Worm (Caenorhabditis elegans): ENCODE results near the gene srsx-35.
A peak's percentile ranks its signal among the peaks of the same experiment; 100 is the strongest.

Gene srsx-35

DNA sequence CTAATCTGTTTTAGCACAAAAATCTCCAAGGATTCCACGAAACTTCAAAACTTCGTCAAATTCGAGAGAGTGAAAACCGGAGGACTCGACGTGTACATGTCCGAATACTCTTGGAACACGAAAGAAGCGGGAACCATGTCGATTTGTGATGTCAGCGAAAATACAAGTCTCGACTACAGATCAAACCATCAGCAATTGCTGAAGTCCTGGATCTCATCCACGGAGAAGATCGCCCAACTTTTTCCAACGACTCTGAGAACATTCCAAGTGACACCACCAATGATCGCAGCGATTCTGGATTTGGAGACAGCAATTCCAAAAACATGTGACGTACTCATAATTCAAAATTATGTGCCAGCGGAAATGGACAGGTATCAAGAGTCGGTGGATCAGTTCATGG is 41.2 kb downstream of the srsx-35 start:
- no peak for TF ChIP-seq ztf-3 (GFP tag; optimal IDR thresholded peaks at IDR 0.05)
- TF ChIP-seq lin-40 (tag; optimal IDR thresholded peaks at IDR 0.05) = no peak
- TF ChIP-seq egl-44 (GFP tag; IDR thresholded peaks at IDR 0.05) = no peak
- no peak for TF ChIP-seq nhr-90 (tag; optimal IDR thresholded peaks at IDR 0.05)
- no peak for TF ChIP-seq madf-6 (GFP tag; IDR thresholded peaks at IDR 0.05)
- TF ChIP-seq sdz-38 (tag; optimal IDR thresholded peaks at IDR 0.05) = no peak
- TF ChIP-seq F33H1.4 (GFP tag; IDR thresholded peaks at IDR 0.05) = no peak

DNA sequence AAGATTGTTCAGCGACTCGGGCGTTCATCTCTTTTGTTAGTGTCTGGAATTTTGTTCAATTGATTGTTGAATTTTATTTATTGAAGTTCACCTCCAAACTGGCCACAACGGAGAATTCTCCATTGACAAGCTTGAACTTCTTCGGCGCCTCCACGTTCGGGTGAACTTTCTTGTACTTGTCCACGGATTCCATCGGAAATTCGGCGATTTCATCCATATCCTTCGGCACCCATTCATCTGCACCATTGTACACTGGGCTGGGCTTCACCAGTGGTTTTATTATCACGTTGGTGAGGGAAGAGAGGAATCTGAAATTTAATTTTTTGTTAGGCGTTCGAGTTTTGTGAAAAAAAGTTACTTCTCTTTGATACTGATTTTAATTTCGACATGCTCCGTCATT is 46.2 kb downstream of the srsx-35 start:
- TF ChIP-seq ceh-79 (tag; optimal IDR thresholded peaks at IDR 0.05) (no peak), sea-2 (GFP tag; IDR thresholded peaks at IDR 0.05) (no peak), snpc-4 (GFP tag; optimal IDR thresholded peaks at IDR 0.05) (no peak), snpc-4 (tag; optimal IDR thresholded peaks at IDR 0.05) (no peak), Y67H2A.10 (GFP tag; conservative IDR thresholded peaks at IDR 0.05) (no peak)

DNA sequence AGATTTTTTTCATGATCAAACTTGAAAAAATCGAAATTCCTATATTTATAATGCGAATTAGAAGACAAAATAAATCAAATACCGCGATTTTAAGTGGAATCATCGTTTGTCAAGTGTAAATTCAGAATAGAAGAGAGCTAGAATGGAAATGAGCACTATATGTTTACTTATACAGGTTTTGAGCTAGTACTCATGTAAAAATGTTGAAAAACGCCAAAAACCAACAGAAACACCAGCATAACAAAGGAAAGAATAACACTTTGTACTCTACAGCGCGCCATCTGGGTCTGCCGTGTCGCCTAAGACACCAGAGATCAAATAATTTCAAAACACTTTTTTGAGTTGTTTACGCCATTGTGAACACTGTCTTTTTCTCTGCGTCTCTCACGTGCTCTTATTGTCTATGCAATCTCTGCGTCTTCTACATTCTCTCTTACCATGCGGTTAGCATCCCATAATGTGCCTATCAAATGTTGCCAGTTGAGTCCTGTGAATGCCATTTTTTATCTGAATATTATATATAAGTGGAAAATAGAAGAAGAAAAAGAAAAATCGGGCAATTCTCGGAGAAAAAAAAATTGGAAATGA is 47.6 kb downstream of the srsx-35 start, which contains the start of gene ipla-3:
Gene ipla-3 (minus strand): TSS at position 510 of the 588 bp plus-strand sequence.
- TF ChIP-seq ceh-27 (GFP tag; optimal IDR thresholded peaks at IDR 0.05) (peak; percentile 77), dpff-1 (tag; optimal IDR thresholded peaks at IDR 0.05) (no peak), nhr-90 (tag; optimal IDR thresholded peaks at IDR 0.05) (peak; percentile 12), cebp-1 (GFP tag; IDR thresholded peaks at IDR 0.05) (peak; percentile 79), cebp-1 (tag; optimal IDR thresholded peaks at IDR 0.05) (peak; percentile 90), unc-62 (GFP tag; optimal IDR thresholded peaks at IDR 0.05) (peak; percentile 1), ekl-4 (GFP tag; IDR thresholded peaks at IDR 0.05) (0 out of 2 replicates have a peak, but pooled peaks have one; percentile 32), ccch-3 (GFP tag; optimal IDR thresholded peaks at IDR 0.05) (no peak), egl-44 (GFP tag; IDR thresholded peaks at IDR 0.05) (peak; percentile 64; the same call in 1 of the 2 replicates), attf-5 (GFP tag; optimal IDR thresholded peaks at IDR 0.05) (peak; percentile 75), him-1 (tag; optimal IDR thresholded peaks at IDR 0.05) (no peak), nhr-80 (tag; optimal IDR thresholded peaks at IDR 0.05) (peak; percentile 92), gei-17 (GFP tag; optimal IDR thresholded peaks at IDR 0.05) (no peak), mcd-1 (GFP tag; IDR thresholded peaks at IDR 0.05) (peak; percentile 49; the same call in 1 of the 2 replicates), pha-4 (tag; optimal IDR thresholded peaks at IDR 0.05) (peak; percentile 57), B0336.3 (GFP tag; IDR thresholded peaks at IDR 0.05) (peak; percentile 53; the same call in 1 of the 2 replicates), madf-10 (tag; optimal IDR thresholded peaks at IDR 0.05) (peak; percentile 70), tbp1 (GFP tag; optimal IDR thresholded peaks at IDR 0.05) (peak; percentile 50), Y53G8AR.9 (GFP tag; conservative IDR thresholded peaks at IDR 0.05) (peak; percentile 52; the same call in 1 of the 2 replicates), lir-1 (GFP tag; conservative IDR thresholded peaks at IDR 0.05) (0 out of 2 replicates have a peak, but pooled peaks have one; percentile 19), F57A8.1 (GFP tag; optimal IDR thresholded peaks at IDR 0.05) (no peak), F22D6.2 (tag; optimal IDR thresholded peaks at IDR 0.05) (peak; percentile 1), efl-1 (GFP tag; optimal IDR thresholded peaks at IDR 0.05) (peak; percentile 32), sea-2 (GFP tag; IDR thresholded peaks at IDR 0.05) (no peak), lin-35 (GFP tag; optimal IDR thresholded peaks at IDR 0.05) (peak in 1 of 3 experiments; percentile 26), snpc-4 (GFP tag; optimal IDR thresholded peaks at IDR 0.05) (no peak), snpc-4 (tag; optimal IDR thresholded peaks at IDR 0.05) (peak in 2 of 4 experiments; percentile 37 to 54), chd-7 (tag; optimal IDR thresholded peaks at IDR 0.05) (peak; percentile 75), atf-7 (tag; optimal IDR thresholded peaks at IDR 0.05) (peak; percentile 64), D2030.7 (GFP tag; IDR thresholded peaks at IDR 0.05) (0 out of 2 replicates have a peak, but pooled peaks have one; percentile 21), nfya-1 (tag; optimal IDR thresholded peaks at IDR 0.05; ENCODE audit: borderline replicate concordance, insufficient read depth) (no peak), let-607 (tag; optimal IDR thresholded peaks at IDR 0.05) (peak in 1 of 2 experiments; percentile 23), madf-3 (GFP tag; IDR thresholded peaks at IDR 0.05) (no peak), repo-1 (tag; optimal IDR thresholded peaks at IDR 0.05) (peak; percentile 30), sptf-2 (GFP tag; optimal IDR thresholded peaks at IDR 0.05) (peak; percentile 43), F23B12.7 (tag; optimal IDR thresholded peaks at IDR 0.05; ENCODE audit: insufficient read depth) (peak; percentile 32), K12H6.12 (tag; optimal IDR thresholded peaks at IDR 0.05) (peak; percentile 72)
